Worm (Caenorhabditis elegans) whole organism, L1 larva: ENCODE data around the gene ubc-9.
A peak's percentile ranks its signal among the peaks of the same experiment; 100 is the strongest.

ENCODE experiments used
- F16B12.6 ChIP-seq: fragments of 150-350 bp; optimal IDR thresholded peaks from 2 replicates; lab custom pipeline; 2014; ENCODE audit warnings: missing biosample characterization, missing genetic modification characterization
- Y116A8C.19 ChIP-seq: sonication (generic microtip); optimal IDR thresholded peaks from 2 replicates; lab custom pipeline; 2016; ENCODE audit warnings: missing compliant biosample characterization, missing genetic modification characterization, borderline replicate concordance
- alr-1 ChIP-seq: fragments of 200-800 bp; sonication (Bioruptor generic); optimal IDR thresholded peaks from 2 replicates; lab custom pipeline; 2018; ENCODE audit warnings: borderline replicate concordance, mild to moderate bottlenecking, missing genetic modification characterization, missing compliant biosample characterization
- blmp-1 ChIP-seq: fragments of 150-350 bp; optimal IDR thresholded peaks from 2 replicates; lab custom pipeline; 2014; ENCODE audit warnings: missing biosample characterization, missing genetic modification characterization
- ceh-90 ChIP-seq: sonication (generic microtip); optimal IDR thresholded peaks from 2 replicates; lab custom pipeline; 2016; ENCODE audit warnings: missing genetic modification characterization, missing compliant biosample characterization
- dpl-1 ChIP-seq, 3 experiments: fragments of 150-350 bp in 2 of 3; sonication (generic microtip) in 1 of 3; optimal IDR thresholded peaks; 2 replicates each; lab custom pipeline; 2014 to 2017; ENCODE audit warnings: missing biosample characterization in 3 of 3, missing genetic modification characterization in 3 of 3, missing genetic modification reagents in 3 of 3
- efl-1 ChIP-seq, 4 experiments: fragments of 150-350 bp; optimal IDR thresholded peaks in 3 of 4; peaks in 1 of 4; 1 replicate in 1 of 4; 2 replicates in 3 of 4; lab custom pipeline; 2014; ENCODE audit warnings: missing biosample characterization in 2 of 4, missing genetic modification characterization in 2 of 4, missing genetic modification reagents in 2 of 4
- egl-13 ChIP-seq: sonication (generic microtip); optimal IDR thresholded peaks from 2 replicates; lab custom pipeline; 2016; ENCODE audit warnings: missing genotype, missing genetic modification reagents, missing genetic modification characterization, missing compliant biosample characterization
- egl-27 ChIP-seq, 2 experiments: fragments of 150-350 bp in 1 of 2; sonication (generic microtip); optimal IDR thresholded peaks; 3 replicates each; lab custom pipeline; 2017 to 2018; ENCODE audit warnings: missing biosample characterization in 2 of 2, missing genetic modification characterization in 2 of 2, missing genetic modification reagents in 2 of 2
- elt-2 ChIP-seq: sonication (generic microtip); optimal IDR thresholded peaks from 2 replicates; lab custom pipeline; 2016; ENCODE audit warnings: missing genetic modification characterization, mild to moderate bottlenecking, inconsistent platforms, missing compliant biosample characterization, missing genetic modification reagents
- elt-3 ChIP-seq, 6 experiments: fragments of 150-350 bp in 1 of 6; sonication (generic microtip); optimal IDR thresholded peaks; 2 replicates each; lab custom pipeline; 2017 to 2018; ENCODE audit warnings: missing biosample characterization in 6 of 6, missing genetic modification characterization in 6 of 6, inconsistent platforms in 1 of 6
- fkh-10 ChIP-seq: sonication (generic microtip); optimal IDR thresholded peaks from 2 replicates; lab custom pipeline; 2017; ENCODE audit warnings: missing biosample characterization, missing genetic modification reagents, missing genetic modification characterization
- fkh-4 ChIP-seq: sonication (generic microtip); optimal IDR thresholded peaks from 2 replicates; lab custom pipeline; 2016; ENCODE audit warnings: missing compliant biosample characterization, missing genetic modification characterization, borderline replicate concordance
- fos-1 ChIP-seq: fragments of 150-350 bp; optimal IDR thresholded peaks from 2 replicates; lab custom pipeline; 2014; ENCODE audit warnings: missing biosample characterization, missing genetic modification characterization
- hlh-17 ChIP-seq: fragments of 200-800 bp; sonication (Bioruptor generic); optimal IDR thresholded peaks from 2 replicates; lab custom pipeline; 2018; ENCODE audit warnings: missing genetic modification characterization, mild to moderate bottlenecking, missing compliant biosample characterization, moderate library complexity, borderline replicate concordance
- hpl-2 ChIP-seq: fragments of 150-350 bp; optimal IDR thresholded peaks from 2 replicates; lab custom pipeline; 2014; ENCODE audit warnings: missing biosample characterization, missing genetic modification reagents, missing genetic modification characterization
- isw-1 ChIP-seq: fragments of 200-800 bp; sonication (Bioruptor generic); IDR thresholded peaks from 2 replicates; pipeline ENCODE4 v1.3.6; 2022; ENCODE audit warnings: missing genetic modification characterization, missing compliant biosample characterization
- lin-14 ChIP-seq: fragments of 200-800 bp; sonication (Bioruptor generic); optimal IDR thresholded peaks from 2 replicates; lab custom pipeline; 2018; ENCODE audit warnings: mild to moderate bottlenecking, missing genetic modification characterization, moderate library complexity, missing compliant biosample characterization
- lin-39 ChIP-seq: fragments of 150-350 bp; optimal IDR thresholded peaks from 2 replicates; lab custom pipeline; 2014; ENCODE audit warnings: missing biosample characterization, missing genetic modification reagents, missing genetic modification characterization
- mab-9 ChIP-seq: fragments of 200-800 bp; sonication (Bioruptor generic); IDR thresholded peaks from 2 replicates; pipeline ENCODE4 v1.3.6; 2022; ENCODE audit warnings: missing genetic modification reagents, missing genetic modification characterization, missing compliant biosample characterization
- nhr-12 ChIP-seq: sonication (generic microtip); optimal IDR thresholded peaks from 2 replicates; lab custom pipeline; 2017; ENCODE audit warnings: missing biosample characterization, missing genetic modification characterization
- nhr-20 ChIP-seq: sonication (generic microtip); optimal IDR thresholded peaks from 2 replicates; lab custom pipeline; 2016; ENCODE audit warnings: mild to moderate bottlenecking, missing genetic modification characterization, missing compliant biosample characterization
- nhr-237 ChIP-seq: fragments of 150-350 bp; optimal IDR thresholded peaks from 2 replicates; lab custom pipeline; 2014; ENCODE audit warnings: missing biosample characterization, missing genetic modification characterization
- nhr-28 ChIP-seq: fragments of 150-350 bp; optimal IDR thresholded peaks from 2 replicates; lab custom pipeline; 2014; ENCODE audit warnings: missing biosample characterization, missing genetic modification characterization
- nhr-47 ChIP-seq: sonication (generic microtip); optimal IDR thresholded peaks from 2 replicates; lab custom pipeline; 2016; ENCODE audit warnings: mild to moderate bottlenecking, missing genetic modification characterization, moderate library complexity, missing compliant biosample characterization
- nhr-77 ChIP-seq: fragments of 150-350 bp; optimal IDR thresholded peaks from 2 replicates; lab custom pipeline; 2014; ENCODE audit warnings: missing biosample characterization, missing genetic modification characterization
- nhr-84 ChIP-seq: sonication (generic microtip); optimal IDR thresholded peaks from 2 replicates; lab custom pipeline; 2017; ENCODE audit warnings: missing biosample characterization, missing genetic modification characterization
- nhr-85 ChIP-seq: sonication (generic microtip); peaks from one replicate; lab custom pipeline; 2016; ENCODE audit warnings: missing genetic modification characterization, inconsistent platforms, missing compliant biosample characterization
- nhr-90 ChIP-seq: sonication (generic microtip); optimal IDR thresholded peaks from 2 replicates; lab custom pipeline; 2016; ENCODE audit warnings: mild to moderate bottlenecking, missing genetic modification characterization, missing compliant biosample characterization; ENCODE audit not compliant: poor library complexity
- pqm-1 ChIP-seq: sonication (generic microtip); optimal IDR thresholded peaks from 3 replicates; lab custom pipeline; 2017; ENCODE audit warnings: missing biosample characterization, missing genetic modification characterization
- rnt-1 ChIP-seq: sonication (generic microtip); optimal IDR thresholded peaks from 2 replicates; lab custom pipeline; 2016; ENCODE audit warnings: mild to moderate bottlenecking, missing genetic modification characterization, moderate library complexity, missing compliant biosample characterization
- sup-37 ChIP-seq: fragments of 200-800 bp; sonication (Bioruptor generic); optimal IDR thresholded peaks from 2 replicates; lab custom pipeline; 2018; ENCODE audit warnings: mild to moderate bottlenecking, missing genetic modification characterization, missing compliant biosample characterization
- unc-130 ChIP-seq: fragments of 150-350 bp; optimal IDR thresholded peaks from 2 replicates; lab custom pipeline; 2017; ENCODE audit warnings: missing biosample characterization, missing genetic modification characterization, inconsistent platforms
- unc-86 ChIP-seq: sonication (generic microtip); optimal IDR thresholded peaks from 2 replicates; lab custom pipeline; 2016; ENCODE audit warnings: missing genetic modification characterization, missing compliant biosample characterization
- xbp-1 ChIP-seq: sonication (generic microtip); optimal IDR thresholded peaks from 2 replicates; lab custom pipeline; 2016; ENCODE audit warnings: missing genetic modification characterization, missing compliant biosample characterization
- zag-1 ChIP-seq: fragments of 150-350 bp; optimal IDR thresholded peaks from 2 replicates; lab custom pipeline; 2014; ENCODE audit warnings: missing biosample characterization, missing genetic modification characterization
- ztf-11 ChIP-seq, 2 experiments: sonication (generic microtip); optimal IDR thresholded peaks; 2 replicates each; lab custom pipeline; 2016 to 2017; ENCODE audit warnings: missing genetic modification characterization in 2 of 2, missing biosample characterization in 1 of 2, missing compliant biosample characterization in 1 of 2

The ubc-9 gene

ce11 chrIV:4650624-4651094 is at the start of gene ubc-9 (continued):
- peak; percentile 69 for TF ChIP-seq isw-1 (GFP tag; lab: Robert Waterston, UW)
- no peak for TF ChIP-seq hpl-2 (GFP tag; lab: Kevin White, UChicago)
- no peak for TF ChIP-seq nhr-28 (tag; lab: Kevin White, UChicago)
- TF ChIP-seq zag-1 (tag; lab: Kevin White, UChicago), result no peak
- TF ChIP-seq xbp-1 (tag; lab: Kevin White, UChicago), result peak; percentile 70
- TF ChIP-seq nhr-90, result peak; percentile 77
- peak; percentile 54 for TF ChIP-seq egl-13 (tag; lab: Kevin White, UChicago)
- TF ChIP-seq hlh-17 (GFP tag; lab: Kevin White, UChicago), result no peak
- TF ChIP-seq blmp-1 (tag; lab: Kevin White, UChicago), result peak; percentile 49
- peak; percentile 16 for TF ChIP-seq F16B12.6 (tag; lab: Kevin White, UChicago)
- TF ChIP-seq ceh-90 (tag; lab: Kevin White, UChicago), result no peak
- TF ChIP-seq Y116A8C.19 (tag; lab: Kevin White, UChicago), result no peak
- no peak for TF ChIP-seq lin-39 (tag; lab: Kevin White, UChicago)
- peak; percentile 69 to 80 (median 72) for TF ChIP-seq dpl-1 (GFP tag; optimal IDR thresholded peaks at IDR 0.05; lab: Kevin White, UChicago)
- no peak for TF ChIP-seq fkh-10
- TF ChIP-seq sup-37 (GFP tag; lab: Kevin White, UChicago), result no peak
- TF ChIP-seq nhr-85 (tag; lab: Kevin White, UChicago), result peak; percentile 85
- TF ChIP-seq unc-130 (tag; lab: Kevin White, UChicago), result no peak
- TF ChIP-seq elt-3 (tag; optimal IDR thresholded peaks at IDR 0.05; lab: Kevin White, UChicago), result peak in 2 of 6 experiments; percentile 18 to 25
- TF ChIP-seq nhr-84 (tag; lab: Kevin White, UChicago), result no peak
- TF ChIP-seq nhr-77, result peak; percentile 43
- TF ChIP-seq ztf-11 (tag; optimal IDR thresholded peaks at IDR 0.05; lab: Kevin White, UChicago), result peak in 1 of 2 experiments; percentile 15
- TF ChIP-seq nhr-12, result no peak
- TF ChIP-seq alr-1 (tag; lab: Kevin White, UChicago), result no peak
- no peak for TF ChIP-seq pqm-1 (tag; lab: Kevin White, UChicago)
- TF ChIP-seq nhr-237 (tag; lab: Kevin White, UChicago), result no peak
- TF ChIP-seq nhr-20 (tag; lab: Kevin White, UChicago), result peak; percentile 83
- no peak for TF ChIP-seq egl-27 (tag; optimal IDR thresholded peaks at IDR 0.05; lab: Kevin White, UChicago)
- TF ChIP-seq unc-86 (tag; lab: Kevin White, UChicago), result peak; percentile 70
- no peak for TF ChIP-seq fos-1 (tag; lab: Kevin White, UChicago)
- peak; percentile 62 for TF ChIP-seq rnt-1 (tag; lab: Kevin White, UChicago)

ce11 chrIV:4602565-4602964 is 48.3 kb upstream of the ubc-9 start, which contains the start of gene F19C7.4:
TSS of gene F19C7.4 (plus strand) at chrIV:4602865.
- TF ChIP-seq efl-1 (optimal IDR thresholded peaks at IDR 0.05; lab: Kevin White, UChicago), result no peak
- TF ChIP-seq efl-1 (GFP tag; optimal IDR thresholded peaks at IDR 0.05 in 1 of 2; lab: Kevin White, UChicago), result peak in 1 of 2 experiments; percentile 67
- TF ChIP-seq hpl-2 (GFP tag; lab: Kevin White, UChicago), result no peak
- TF ChIP-seq nhr-47 (tag; lab: Kevin White, UChicago), result no peak
- no peak for TF ChIP-seq mab-9 (GFP tag; lab: Robert Waterston, UW)
- TF ChIP-seq nhr-20 (tag; lab: Kevin White, UChicago), result no peak

ce11 chrIV:4605608-4606007 is 45.2 kb upstream of the ubc-9 start, which contains the start of gene nspg-10:
TSS of gene nspg-10 (plus strand) at chrIV:4605786.
- TF ChIP-seq fkh-4 (tag; lab: Kevin White, UChicago) (no peak), lin-14 (no peak), elt-2 (tag; lab: Kevin White, UChicago) (peak; percentile 34)
